Worm (Caenorhabditis elegans) whole organism, midembryonic: Measurements from ENCODE around the gene F43E2.11.

Experiments
- T22C8.4 ChIP-seq: fragments of 200-800 bp; sonication (Bioruptor generic); IDR thresholded peaks from 2 replicates; pipeline ENCODE4 v1.3.6; 2022; ENCODE audit warnings: missing genetic modification characterization, missing compliant biosample characterization
- cog-1 ChIP-seq: sonication (generic microtip); optimal IDR thresholded peaks from 2 replicates; lab custom pipeline; 2016; ENCODE audit warnings: missing genetic modification characterization, missing compliant biosample characterization
- flt-1 ChIP-seq: fragments of 200-800 bp; sonication (Bioruptor generic); IDR thresholded peaks from 2 replicates; pipeline ENCODE4 v1.3.6; 2022; ENCODE audit warnings: missing genetic modification characterization, missing compliant biosample characterization
- klf-2 ChIP-seq: fragments of 200-800 bp; sonication (Bioruptor generic); conservative IDR thresholded peaks from 2 replicates; pipeline ENCODE4 v1.3.6; 2022; ENCODE audit warnings: missing genetic modification reagents, missing genetic modification characterization, missing compliant biosample characterization
- med-1 ChIP-seq: sonication (generic microtip); optimal IDR thresholded peaks from 2 replicates; lab custom pipeline; 2017; ENCODE audit warnings: missing genetic modification characterization, mild to moderate bottlenecking, missing compliant biosample characterization, antibody characterized with exemption, missing genetic modification reagents; ENCODE audit not compliant: insufficient read depth
- ref-1 ChIP-seq: fragments of 200-800 bp; sonication (Bioruptor generic); conservative IDR thresholded peaks from 2 replicates; pipeline ENCODE4 v1.3.6; 2022; ENCODE audit warnings: missing genetic modification reagents, missing genetic modification characterization, missing compliant biosample characterization
- tab-1 ChIP-seq: fragments of 200-800 bp; sonication (Bioruptor generic); IDR thresholded peaks from 2 replicates; pipeline ENCODE4 v1.3.6; 2022; ENCODE audit warnings: missing genetic modification characterization, missing compliant biosample characterization
- ztf-23 ChIP-seq: fragments of 200-800 bp; sonication (Bioruptor generic); IDR thresholded peaks from 2 replicates; pipeline ENCODE4 v1.3.6; 2022; ENCODE audit warnings: missing genetic modification reagents, missing genetic modification characterization, missing compliant biosample characterization
- ztf-29 ChIP-seq: fragments of 200-800 bp; sonication (Bioruptor generic); IDR thresholded peaks from 2 replicates; pipeline ENCODE4 v1.3.6; 2022; ENCODE audit warnings: missing genetic modification reagents, missing genetic modification characterization, missing compliant biosample characterization

F43E2.11 gene

DNA sequence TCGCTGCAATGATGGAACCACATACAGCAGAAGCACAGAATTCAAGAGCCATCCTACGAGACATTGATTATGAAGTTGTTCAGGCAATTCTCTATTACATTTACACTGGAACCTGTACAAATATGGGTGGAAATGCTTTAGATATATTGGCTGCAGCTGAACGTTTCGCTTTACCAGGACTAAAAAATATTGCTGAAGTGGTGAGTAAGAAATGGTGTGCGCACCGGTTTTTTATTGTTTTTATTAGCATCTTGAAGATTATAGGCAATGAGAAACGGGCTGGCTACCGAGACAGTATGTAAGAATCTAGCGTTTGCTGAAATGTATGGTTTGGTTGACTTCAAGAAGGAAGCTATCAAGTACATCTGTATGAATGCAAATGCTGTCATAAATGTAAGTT is 26.0 kb upstream of the F43E2.11 start:
- TF ChIP-seq T22C8.4 (GFP tag; lab: Robert Waterston, UW): no peak
- TF ChIP-seq med-1 (GFP tag; lab: Kevin White, UChicago): no peak
- TF ChIP-seq ztf-29 (GFP tag; lab: Robert Waterston, UW): no peak

DNA sequence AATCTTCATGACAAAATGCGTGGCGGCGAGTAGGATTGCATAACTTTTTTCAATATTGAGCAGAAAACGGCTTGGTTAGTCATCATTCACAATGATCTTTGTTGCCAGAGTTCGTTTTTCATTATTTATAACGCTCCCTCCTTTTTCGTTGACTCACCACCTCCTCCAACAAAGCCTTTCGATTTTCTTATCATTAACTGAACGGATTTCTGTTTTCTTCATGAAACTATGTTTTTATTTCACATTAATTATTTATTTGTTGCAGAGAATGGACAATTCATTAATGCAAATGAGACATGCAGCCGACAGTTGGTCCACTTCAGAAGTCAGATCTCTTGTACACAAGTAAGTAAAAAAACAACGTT is 24.6 kb upstream of the F43E2.11 start, which contains the start of gene bath-44:
Gene bath-44 (plus strand): TSS at position 266 of the 365 bp plus-strand sequence.
- TF ChIP-seq ref-1 (GFP tag; lab: Robert Waterston, UW) (no peak), flt-1 (GFP tag; lab: Robert Waterston, UW) (no peak)

DNA sequence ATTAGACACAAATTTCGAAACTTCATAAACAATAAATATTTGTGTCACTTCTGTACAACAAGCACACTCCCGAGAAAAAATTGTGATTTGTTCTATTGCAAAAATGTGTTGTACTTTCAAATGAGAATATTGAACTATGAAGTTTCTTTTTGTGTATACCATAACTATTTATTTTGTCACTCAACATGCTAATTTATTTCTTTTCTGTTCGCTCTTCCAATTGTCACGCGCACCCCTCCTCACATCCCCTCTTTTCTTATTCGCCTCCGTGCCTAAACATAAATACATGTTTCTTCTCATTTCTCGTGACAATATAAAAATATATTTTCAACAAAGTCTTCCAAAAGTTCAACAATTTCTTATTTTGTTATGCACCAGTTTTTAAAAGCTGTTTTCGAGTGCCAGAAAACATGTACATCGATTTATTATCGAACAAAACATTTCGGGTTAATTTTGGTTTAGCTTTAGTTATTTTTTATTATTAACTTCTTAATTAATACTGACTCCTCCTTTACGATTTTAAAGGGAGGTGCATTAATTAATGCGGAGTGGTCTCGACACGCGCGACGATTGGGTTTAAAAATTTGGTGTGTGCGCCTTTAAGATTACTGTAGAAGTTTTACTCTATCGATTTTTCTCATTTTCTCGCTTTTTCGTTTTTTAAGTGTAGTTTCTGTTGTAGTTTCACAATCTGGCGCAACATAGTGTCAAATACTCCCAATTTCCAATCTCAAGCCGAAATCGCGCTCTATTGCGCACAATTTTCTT is 24.0 kb upstream of the F43E2.11 start:
- TF ChIP-seq T22C8.4 (GFP tag; lab: Robert Waterston, UW): no peak
- TF ChIP-seq ref-1 (GFP tag; lab: Robert Waterston, UW): no peak
- no peak for TF ChIP-seq tab-1 (GFP tag; lab: Robert Waterston, UW)
- TF ChIP-seq flt-1 (GFP tag; lab: Robert Waterston, UW): no peak
- TF ChIP-seq klf-2: no peak
- TF ChIP-seq ztf-29 (GFP tag; lab: Robert Waterston, UW): no peak
- TF ChIP-seq cog-1: no peak
- TF ChIP-seq ztf-23: no peak
- TF ChIP-seq med-1 (GFP tag; lab: Kevin White, UChicago): no peak

DNA sequence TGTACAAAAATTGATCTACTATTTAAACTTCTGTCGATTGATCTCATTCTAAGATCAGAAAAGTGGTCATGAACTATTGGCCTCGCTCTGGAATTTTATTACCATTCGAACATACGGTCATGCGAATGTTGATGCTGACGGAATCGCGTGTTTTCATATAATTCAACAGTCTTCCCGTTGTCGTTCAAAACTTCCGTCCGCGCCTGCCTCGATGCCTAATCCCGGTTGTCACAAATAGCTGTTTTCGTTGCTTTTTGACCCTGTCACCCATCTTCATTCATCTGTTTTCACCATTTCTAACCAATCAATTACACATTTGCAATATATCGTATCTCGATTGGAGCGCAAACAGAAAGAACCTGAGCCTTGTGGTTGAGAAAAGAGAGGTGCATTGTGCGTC is 23.3 kb upstream of the F43E2.11 start:
- TF ChIP-seq klf-2: no peak
- no peak for TF ChIP-seq ztf-29 (GFP tag; lab: Robert Waterston, UW)
- no peak for TF ChIP-seq med-1 (GFP tag; lab: Kevin White, UChicago)
- no peak for TF ChIP-seq tab-1 (GFP tag; lab: Robert Waterston, UW)
- TF ChIP-seq T22C8.4 (GFP tag; lab: Robert Waterston, UW): no peak
- no peak for TF ChIP-seq flt-1 (GFP tag; lab: Robert Waterston, UW)
- no peak for TF ChIP-seq ref-1 (GFP tag; lab: Robert Waterston, UW)
- no peak for TF ChIP-seq cog-1
- TF ChIP-seq ztf-23: no peak

DNA sequence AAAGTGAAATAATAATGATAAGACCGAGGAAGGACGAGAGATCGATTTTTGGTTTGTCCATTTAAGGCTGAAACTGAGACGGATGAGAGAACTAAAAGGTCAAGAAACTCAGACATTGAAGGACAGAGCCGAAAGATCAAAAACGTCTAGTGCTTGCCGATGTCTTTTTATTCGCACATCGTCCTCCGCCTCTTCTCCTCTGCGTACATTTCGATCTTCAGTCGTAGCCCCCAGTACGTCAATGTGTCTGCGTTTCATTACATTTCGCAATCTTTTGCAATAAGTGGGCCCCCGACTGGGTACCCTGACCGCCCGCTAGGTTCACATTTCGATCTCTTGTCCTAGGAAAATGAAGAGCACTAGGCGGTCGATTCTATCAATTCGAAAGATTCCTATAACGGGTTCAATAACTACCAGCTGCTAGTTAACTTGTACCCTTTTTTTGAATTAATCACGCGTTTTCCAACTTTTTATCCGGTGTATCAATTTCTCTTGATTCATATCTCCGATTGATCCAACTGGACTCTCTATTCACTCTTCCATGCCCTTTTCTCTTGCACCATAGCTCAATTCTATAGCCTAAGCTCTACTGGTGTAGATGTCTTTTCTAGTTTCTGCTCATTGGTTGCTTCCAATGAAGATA is 22.1 kb upstream of the F43E2.11 start:
- TF ChIP-seq med-1 (GFP tag; lab: Kevin White, UChicago) (no peak), flt-1 (GFP tag; lab: Robert Waterston, UW) (no peak), tab-1 (GFP tag; lab: Robert Waterston, UW) (no peak), ztf-23 (no peak), klf-2 (no peak), ref-1 (GFP tag; lab: Robert Waterston, UW) (no peak), cog-1 (no peak), T22C8.4 (GFP tag; lab: Robert Waterston, UW) (no peak), ztf-29 (GFP tag; lab: Robert Waterston, UW) (no peak)

DNA sequence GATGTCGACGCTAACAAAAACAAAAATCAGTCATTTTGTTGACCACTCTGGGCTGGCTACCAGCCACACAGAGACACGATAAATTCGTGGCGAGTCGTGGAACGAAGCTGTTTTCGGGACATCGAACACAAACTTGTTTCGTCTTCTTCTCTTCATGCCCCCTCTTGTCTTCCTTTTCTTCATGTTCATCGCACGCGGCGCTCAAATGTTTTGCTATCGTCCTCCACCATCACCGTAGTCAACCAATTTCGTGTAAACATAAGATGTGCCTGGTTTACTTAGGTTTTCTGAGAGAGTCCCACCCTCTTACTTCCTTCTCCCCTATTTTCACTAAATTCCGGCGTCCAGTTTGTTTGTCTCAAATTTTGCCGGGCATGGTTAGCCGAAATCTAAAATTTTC is 20.2 kb upstream of the F43E2.11 start:
- TF ChIP-seq flt-1 (GFP tag; lab: Robert Waterston, UW) (no peak), T22C8.4 (GFP tag; lab: Robert Waterston, UW) (no peak), klf-2 (no peak), cog-1 (no peak), ztf-29 (GFP tag; lab: Robert Waterston, UW) (no peak), ref-1 (GFP tag; lab: Robert Waterston, UW) (no peak), med-1 (GFP tag; lab: Kevin White, UChicago) (no peak), tab-1 (GFP tag; lab: Robert Waterston, UW) (no peak), ztf-23 (no peak)

DNA sequence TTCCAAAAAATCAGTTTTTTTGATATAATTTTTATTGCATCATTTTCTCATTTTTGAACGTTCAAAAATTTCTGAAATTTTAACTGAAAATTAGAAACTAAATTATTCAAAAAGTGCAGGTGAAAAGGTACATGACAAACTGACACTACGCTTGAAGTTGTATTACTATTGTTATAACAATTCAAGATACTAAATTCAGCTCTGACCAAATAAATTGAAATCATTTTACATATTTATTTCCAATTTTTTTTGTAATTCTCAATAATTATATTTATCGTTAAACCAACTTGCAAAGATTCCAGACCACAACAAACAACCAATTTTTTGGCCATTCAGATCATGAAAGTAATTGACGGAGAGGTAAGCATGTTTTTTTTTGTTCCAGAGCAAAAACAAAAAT is 15.3 kb upstream of the F43E2.11 start, which contains the start of gene sre-3:
Gene sre-3 (plus strand): TSS at position 301 of the 400 bp plus-strand sequence.
- TF ChIP-seq tab-1 (GFP tag; lab: Robert Waterston, UW): no peak
- no peak for TF ChIP-seq klf-2
- no peak for TF ChIP-seq ztf-23
- no peak for TF ChIP-seq cog-1
- no peak for TF ChIP-seq ref-1 (GFP tag; lab: Robert Waterston, UW)
- no peak for TF ChIP-seq med-1 (GFP tag; lab: Kevin White, UChicago)
- no peak for TF ChIP-seq flt-1 (GFP tag; lab: Robert Waterston, UW)
- TF ChIP-seq T22C8.4 (GFP tag; lab: Robert Waterston, UW): no peak
- no peak for TF ChIP-seq ztf-29 (GFP tag; lab: Robert Waterston, UW)

DNA sequence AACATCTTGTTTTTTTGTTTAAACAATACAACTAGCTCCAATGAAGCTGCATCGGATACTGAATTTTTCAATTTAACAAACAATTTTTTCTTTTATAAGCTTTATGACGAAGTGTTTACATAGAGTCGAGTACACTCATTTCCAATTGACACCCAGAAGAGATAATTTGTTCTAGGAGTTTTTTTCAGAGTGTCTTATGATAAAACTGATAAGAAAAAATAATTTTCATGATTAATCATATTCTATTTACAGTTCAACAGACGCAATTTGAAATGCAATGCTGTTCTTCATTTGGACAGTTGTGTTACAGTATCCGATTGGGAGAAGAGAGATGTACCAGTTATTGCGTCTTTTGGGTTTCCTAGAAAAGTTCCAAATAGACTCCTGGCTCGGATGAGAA is 11.9 kb upstream of the F43E2.11 start:
- no peak for TF ChIP-seq ztf-23
- TF ChIP-seq T22C8.4 (GFP tag; lab: Robert Waterston, UW): no peak
- no peak for TF ChIP-seq klf-2

DNA sequence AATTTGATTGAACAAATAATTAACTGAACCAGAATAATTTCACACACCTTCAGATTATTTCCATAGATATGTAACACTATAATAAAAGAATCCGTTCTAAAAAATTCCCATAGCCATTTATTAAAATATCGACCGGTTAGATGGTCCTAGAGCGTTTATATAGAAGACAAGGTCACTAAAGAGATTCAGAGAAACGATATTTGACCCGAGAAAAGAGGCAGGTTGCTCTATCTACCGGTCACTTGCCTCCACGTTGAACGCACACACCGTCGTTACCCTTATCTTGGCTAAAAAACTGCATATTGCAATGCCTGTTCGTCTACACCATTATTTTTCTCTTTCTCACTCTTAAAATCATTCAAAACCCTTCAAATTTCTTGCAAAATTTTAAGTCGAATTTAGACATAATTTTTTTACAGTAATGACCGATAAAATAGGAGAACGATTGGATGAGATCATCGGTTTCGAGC is 11.1 kb upstream of the F43E2.11 start, which contains the start of gene C07D10.5:
Gene C07D10.5 (plus strand): TSS at position 420 of the 470 bp plus-strand sequence.
- TF ChIP-seq T22C8.4 (GFP tag; lab: Robert Waterston, UW) (no peak), klf-2 (no peak), med-1 (GFP tag; lab: Kevin White, UChicago) (no peak), ztf-23 (no peak), cog-1 (no peak), flt-1 (GFP tag; lab: Robert Waterston, UW) (no peak), tab-1 (GFP tag; lab: Robert Waterston, UW) (no peak), ref-1 (GFP tag; lab: Robert Waterston, UW) (no peak), ztf-29 (GFP tag; lab: Robert Waterston, UW) (no peak)

DNA sequence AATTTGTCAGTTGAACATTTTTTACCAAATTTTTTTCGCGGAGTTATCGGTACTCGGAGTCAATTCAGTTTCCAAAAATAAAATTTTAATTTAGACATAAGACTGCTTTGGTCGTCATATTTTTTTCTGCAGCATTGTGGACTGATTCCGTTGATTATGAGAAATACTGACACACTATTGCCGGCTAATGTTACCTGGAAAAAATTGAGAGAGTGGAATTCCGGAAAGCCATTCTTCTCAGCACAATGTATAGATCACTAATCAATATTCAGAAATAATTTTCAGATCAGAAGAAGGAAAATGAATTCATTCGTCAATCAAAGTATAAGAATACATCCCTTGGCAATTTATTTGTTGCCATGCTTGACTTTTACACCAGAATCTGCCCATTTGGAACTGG is 8.9 kb upstream of the F43E2.11 start, which contains the start of gene C07D10.6:
Gene C07D10.6 (plus strand): TSS at position 301 of the 400 bp plus-strand sequence.
- no peak for TF ChIP-seq ztf-23
- TF ChIP-seq tab-1 (GFP tag; lab: Robert Waterston, UW): no peak
- TF ChIP-seq klf-2: no peak
- no peak for TF ChIP-seq med-1 (GFP tag; lab: Kevin White, UChicago)
